Fruit fly (Drosophila melanogaster): ENCODE results near the gene Slc25A46b.

The Slc25A46b gene

DNA sequence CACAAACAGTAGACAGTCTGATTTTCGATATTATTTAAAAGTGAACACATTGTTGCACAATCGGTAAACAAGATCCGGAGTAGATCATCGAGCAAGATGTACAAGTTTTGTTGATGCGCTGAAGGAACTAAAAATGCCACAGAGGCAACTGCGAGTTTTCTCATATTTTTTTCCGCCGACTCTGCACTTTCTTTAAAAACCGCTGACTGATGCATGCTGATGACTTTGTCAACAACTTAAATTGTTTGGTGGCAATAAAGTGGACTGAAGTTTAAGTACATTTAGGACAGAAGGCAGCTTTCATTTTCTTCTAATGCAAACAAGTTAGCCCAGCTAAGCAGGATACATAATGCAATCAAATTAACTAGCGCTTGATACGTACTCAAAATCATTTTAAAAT is 16.1 kb downstream of the Slc25A46b start:
- TF ChIP-seq abd-A (tag; optimal IDR thresholded peaks at IDR 0.05) (no peak), CG1603 (tag; optimal IDR thresholded peaks at IDR 0.05) (no peak), Hr78 (GFP tag; optimal IDR thresholded peaks at IDR 0.05) (no peak), Atf-2 (GFP tag; optimal IDR thresholded peaks at IDR 0.05) (no peak), HmgD (GFP tag; optimal IDR thresholded peaks at IDR 0.05) (no peak), CG1792 (GFP tag; optimal IDR thresholded peaks at IDR 0.05) (no peak), Hr51 (GFP tag; optimal IDR thresholded peaks at IDR 0.05) (no peak), CG12769 (tag; optimal IDR thresholded peaks at IDR 0.05) (no peak), ab (GFP tag; optimal IDR thresholded peaks at IDR 0.05) (no peak), zfh2 (GFP tag; optimal IDR thresholded peaks at IDR 0.05) (no peak)

dm6 chr2L:18113079-18113478 is 16.7 kb downstream of the Slc25A46b start, which contains the start of gene CG44476:
Gene CG44476 (minus strand): TSS chr2L:18113179.
- TF ChIP-seq Lhr (GFP tag; optimal IDR thresholded peaks at IDR 0.05): no peak
- TF ChIP-seq CG15073 (GFP tag; optimal IDR thresholded peaks at IDR 0.05): no peak
- TF ChIP-seq BtbVII (GFP tag; optimal IDR thresholded peaks at IDR 0.05): no peak

- TF ChIP-seq GATAe (GFP tag; conservative IDR thresholded peaks at IDR 0.05) (peak; percentile 69), sug (tag; optimal IDR thresholded peaks at IDR 0.05) (peak; percentile 79), CG15269 (tag; optimal IDR thresholded peaks at IDR 0.05) (no peak), CG31388 (GFP tag; optimal IDR thresholded peaks at IDR 0.05) (no peak), CG43689 (GFP tag; IDR thresholded peaks at IDR 0.05) (no peak), dmrt11E (tag; optimal IDR thresholded peaks at IDR 0.05) (no peak), Lim3 (GFP tag; IDR thresholded peaks at IDR 0.05) (0 out of 2 replicates have a peak, but pooled peaks have one; percentile 10), CoRest (tag; optimal IDR thresholded peaks at IDR 0.05) (no peak), dpn (GFP tag; optimal IDR thresholded peaks at IDR 0.05) (no peak), grn (GFP tag; optimal IDR thresholded peaks at IDR 0.05) (peak; percentile 92), vfl (GFP tag; optimal IDR thresholded peaks at IDR 0.05) (no peak), CG30403 (GFP tag; optimal IDR thresholded peaks at IDR 0.05) (no peak), Trl (optimal IDR thresholded peaks at IDR 0.05) (peak in 1 of 2 experiments; percentile 43), Trl (GFP tag; optimal IDR thresholded peaks at IDR 0.05) (no peak), jing (GFP tag; optimal IDR thresholded peaks at IDR 0.05) (no peak), lab (GFP tag; optimal IDR thresholded peaks at IDR 0.05) (peak; percentile 13), CG34376 (GFP tag; optimal IDR thresholded peaks at IDR 0.05) (peak; percentile 72), mirr (GFP tag; optimal IDR thresholded peaks at IDR 0.05) (peak; percentile 84), Asciz (GFP tag; optimal IDR thresholded peaks at IDR 0.05) (no peak), CG7745 (tag; optimal IDR thresholded peaks at IDR 0.05) (no peak), CG15514 (GFP tag; optimal IDR thresholded peaks at IDR 0.05) (no peak), pros (GFP tag; optimal IDR thresholded peaks at IDR 0.05) (peak; percentile 61), ATbp (GFP tag; optimal IDR thresholded peaks at IDR 0.05) (no peak), lmd (GFP tag; IDR thresholded peaks at IDR 0.05) (no peak), CkIIα-i1 (GFP tag; IDR thresholded peaks at IDR 0.05) (no peak), exex (tag; optimal IDR thresholded peaks at IDR 0.05) (peak; percentile 92)
Observed at dm6 chr2L:18114176-18114703, 17.9 kb downstream of the Slc25A46b start, which contains the start of gene CG15152. Gene CG15152 (plus strand): TSS chr2L:18114547.

Data from whole organism, embryonic.